Worm (Caenorhabditis elegans) whole organism, L3 larva: ENCODE results near the gene F37A8.5.
A peak's percentile ranks its signal among the peaks of the same experiment; 100 is the strongest.

Source experiments
- R02D3.7 ChIP-seq: fragments of 150-350 bp; optimal IDR thresholded peaks from 2 replicates; lab custom pipeline; 2014; ENCODE audit warnings: missing biosample characterization, missing genetic modification characterization
- ZK546.5 ChIP-seq: sonication (generic microtip); optimal IDR thresholded peaks from 2 replicates; lab custom pipeline; 2017; ENCODE audit warnings: missing biosample characterization, missing genetic modification characterization
- ama-1 ChIP-seq: fragments of 150-350 bp; optimal IDR thresholded peaks from 2 replicates; lab custom pipeline; 2018
- ceh-16 ChIP-seq: sonication (generic microtip); optimal IDR thresholded peaks from 2 replicates; lab custom pipeline; 2017; ENCODE audit warnings: missing biosample characterization, missing genetic modification characterization
- ceh-28 ChIP-seq: fragments of 150-350 bp; optimal IDR thresholded peaks from 2 replicates; lab custom pipeline; 2014; ENCODE audit warnings: missing biosample characterization, missing genetic modification reagents, missing genetic modification characterization
- ceh-9 ChIP-seq: sonication (generic microtip); optimal IDR thresholded peaks from 2 replicates; lab custom pipeline; 2018; ENCODE audit warnings: missing biosample characterization, missing genetic modification characterization
- egl-27 ChIP-seq: sonication (generic microtip); optimal IDR thresholded peaks from 4 replicates; lab custom pipeline; 2017; ENCODE audit warnings: missing biosample characterization, missing genetic modification reagents, missing genetic modification characterization
- elt-2 ChIP-seq: sonication (generic microtip); optimal IDR thresholded peaks from 2 replicates; lab custom pipeline; 2016; ENCODE audit warnings: missing genetic modification reagents, mild to moderate bottlenecking, missing genetic modification characterization, missing compliant biosample characterization
- elt-3 ChIP-seq, 3 experiments: fragments of 150-350 bp in 1 of 3; sonication (generic microtip) in 2 of 3; optimal IDR thresholded peaks; 2 replicates in 2 of 3; 4 replicates in 1 of 3; lab custom pipeline; 2014 to 2017; ENCODE audit warnings: missing biosample characterization in 3 of 3, missing genetic modification characterization in 3 of 3
- eor-1 ChIP-seq, 2 experiments: fragments of 150-350 bp; optimal IDR thresholded peaks; 2 replicates each; lab custom pipeline; 2014 to 2018; ENCODE audit warnings: missing biosample characterization in 2 of 2, missing genetic modification characterization in 2 of 2
- fkh-10 ChIP-seq: sonication (generic microtip); optimal IDR thresholded peaks from 2 replicates; lab custom pipeline; 2017; ENCODE audit warnings: missing biosample characterization, missing genetic modification reagents, missing genetic modification characterization
- fkh-2 ChIP-seq: fragments of 150-350 bp; optimal IDR thresholded peaks from 2 replicates; lab custom pipeline; 2014; ENCODE audit warnings: missing biosample characterization, missing genetic modification reagents, missing genetic modification characterization
- fos-1 ChIP-seq: fragments of 150-350 bp; optimal IDR thresholded peaks from 2 replicates; lab custom pipeline; 2014; ENCODE audit warnings: missing biosample characterization, missing genetic modification characterization
- hmg-11 ChIP-seq: sonication (generic microtip); optimal IDR thresholded peaks from 2 replicates; lab custom pipeline; 2016; ENCODE audit warnings: missing genetic modification characterization, missing compliant biosample characterization
- lin-15B ChIP-seq: fragments of 150-350 bp; optimal IDR thresholded peaks from 2 replicates; lab custom pipeline; 2014; ENCODE audit warnings: missing biosample characterization, missing genetic modification characterization
- lin-39 ChIP-seq: fragments of 150-350 bp; optimal IDR thresholded peaks from 2 replicates; lab custom pipeline; 2018; ENCODE audit warnings: missing biosample characterization, missing genetic modification reagents, missing genetic modification characterization
- lsy-12 ChIP-seq: sonication (generic microtip); optimal IDR thresholded peaks from 2 replicates; lab custom pipeline; 2016; ENCODE audit warnings: mild to moderate bottlenecking, missing genetic modification characterization, missing compliant biosample characterization
- mdl-1 ChIP-seq: fragments of 150-350 bp; optimal IDR thresholded peaks from 2 replicates; lab custom pipeline; 2014; ENCODE audit warnings: missing biosample characterization, missing genetic modification characterization
- mml-1 ChIP-seq: fragments of 150-350 bp; sonication (generic microtip); optimal IDR thresholded peaks from 3 replicates; lab custom pipeline; 2014; ENCODE audit warnings: missing biosample characterization, missing genetic modification characterization
- nfya-1 ChIP-seq: sonication (generic microtip); optimal IDR thresholded peaks from 2 replicates; lab custom pipeline; 2017; ENCODE audit warnings: missing genetic modification characterization, mild to moderate bottlenecking, missing compliant biosample characterization, antibody characterized with exemption, moderate library complexity; ENCODE audit not compliant: insufficient read depth
- nhr-11 ChIP-seq: fragments of 150-350 bp; optimal IDR thresholded peaks from 2 replicates; lab custom pipeline; 2014; ENCODE audit warnings: missing biosample characterization, missing genetic modification characterization
- nhr-12 ChIP-seq: fragments of 150-350 bp; optimal IDR thresholded peaks from 2 replicates; lab custom pipeline; 2014; ENCODE audit warnings: missing biosample characterization, missing genetic modification characterization
- nhr-23 ChIP-seq: fragments of 150-350 bp; optimal IDR thresholded peaks from 2 replicates; lab custom pipeline; 2014; ENCODE audit warnings: missing biosample characterization, missing genetic modification reagents, missing genetic modification characterization
- nhr-237 ChIP-seq: fragments of 150-350 bp; optimal IDR thresholded peaks from 2 replicates; lab custom pipeline; 2014; ENCODE audit warnings: missing biosample characterization, missing genetic modification characterization
- nhr-25 ChIP-seq: sonication (generic microtip); optimal IDR thresholded peaks from 2 replicates; lab custom pipeline; 2017; ENCODE audit warnings: missing biosample characterization, missing genetic modification characterization
- nhr-28 ChIP-seq: fragments of 150-350 bp; optimal IDR thresholded peaks from 2 replicates; lab custom pipeline; 2014; ENCODE audit warnings: missing biosample characterization, missing genetic modification characterization
- nhr-43 ChIP-seq: sonication (generic microtip); optimal IDR thresholded peaks from 2 replicates; lab custom pipeline; 2016; ENCODE audit warnings: mild to moderate bottlenecking, missing genetic modification characterization, missing compliant biosample characterization; ENCODE audit not compliant: poor library complexity, severe bottlenecking
- nhr-77 ChIP-seq: fragments of 150-350 bp; optimal IDR thresholded peaks from 2 replicates; lab custom pipeline; 2014; ENCODE audit warnings: missing biosample characterization, missing genetic modification characterization
- pha-4 ChIP-seq: fragments of 150-350 bp; optimal IDR thresholded peaks from 2 replicates; lab custom pipeline; 2014; ENCODE audit warnings: missing biosample characterization, missing genetic modification reagents, missing genetic modification characterization
- pqm-1 ChIP-seq: fragments of 150-350 bp; optimal IDR thresholded peaks from 2 replicates; lab custom pipeline; 2017; ENCODE audit warnings: missing biosample characterization, missing genetic modification characterization, inconsistent platforms
- sea-2 ChIP-seq: fragments of 150-350 bp; sonication (generic microtip); optimal IDR thresholded peaks from 4 replicates; lab custom pipeline; 2014; ENCODE audit warnings: missing biosample characterization, missing genetic modification reagents, missing genetic modification characterization
- skn-1 ChIP-seq: fragments of 150-350 bp; optimal IDR thresholded peaks from 2 replicates; lab custom pipeline; 2014; ENCODE audit warnings: missing biosample characterization, missing genetic modification characterization
- snpc-4 ChIP-seq: fragments of 150-350 bp; optimal IDR thresholded peaks from 2 replicates; lab custom pipeline; 2014; ENCODE audit warnings: missing biosample characterization, missing genetic modification characterization
- tbx-2 ChIP-seq: sonication (generic microtip); optimal IDR thresholded peaks from 2 replicates; lab custom pipeline; 2016; ENCODE audit warnings: mild to moderate bottlenecking, missing genetic modification characterization, missing compliant biosample characterization
- zag-1 ChIP-seq: fragments of 150-350 bp; optimal IDR thresholded peaks from 2 replicates; lab custom pipeline; 2014; ENCODE audit warnings: missing biosample characterization, missing genetic modification characterization
- ztf-4 ChIP-seq: fragments of 150-350 bp; optimal IDR thresholded peaks from 2 replicates; lab custom pipeline; 2014; ENCODE audit warnings: missing biosample characterization, missing genetic modification characterization

The F37A8.5 gene

DNA sequence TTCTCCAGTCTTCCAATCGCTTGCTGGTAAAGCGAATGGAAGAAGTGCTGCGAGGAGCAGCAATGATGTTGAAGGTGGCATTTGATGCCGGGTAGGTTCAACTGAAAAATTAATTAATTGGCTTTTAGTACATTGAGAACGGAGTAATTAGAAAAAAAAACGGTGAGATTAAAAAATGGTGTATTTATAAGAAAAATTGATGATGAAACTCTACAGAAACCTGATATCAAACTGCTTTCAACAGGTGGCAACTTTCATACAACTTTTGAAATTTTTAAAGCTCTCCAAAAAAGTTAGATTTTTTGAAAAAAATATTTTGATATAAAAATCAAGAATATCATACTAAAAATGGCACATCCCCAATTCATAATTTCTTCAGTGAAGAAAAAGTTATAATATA lies 42.4 kb upstream of the F37A8.5 start, which contains the start of gene pat-3:
Gene pat-3, minus strand, starts transcription at position 101 of the 400 bp plus-strand sequence.
- TF ChIP-seq egl-27 (no peak), nhr-77 (tag; lab: Kevin White, UChicago) (no peak), ceh-28 (tag; lab: Kevin White, UChicago) (no peak), sea-2 (GFP tag; lab: Kevin White, UChicago) (no peak), R02D3.7 (tag; lab: Kevin White, UChicago) (no peak), ZK546.5 (tag; lab: Kevin White, UChicago) (no peak), nhr-28 (tag; lab: Kevin White, UChicago) (no peak), elt-2 (tag; lab: Kevin White, UChicago) (no peak), nhr-237 (tag; lab: Kevin White, UChicago) (no peak), ceh-9 (tag; lab: Kevin White, UChicago) (no peak), ceh-16 (tag; lab: Kevin White, UChicago) (no peak), pqm-1 (tag; lab: Kevin White, UChicago) (no peak), fkh-10 (GFP tag; lab: Kevin White, UChicago) (no peak)

DNA sequence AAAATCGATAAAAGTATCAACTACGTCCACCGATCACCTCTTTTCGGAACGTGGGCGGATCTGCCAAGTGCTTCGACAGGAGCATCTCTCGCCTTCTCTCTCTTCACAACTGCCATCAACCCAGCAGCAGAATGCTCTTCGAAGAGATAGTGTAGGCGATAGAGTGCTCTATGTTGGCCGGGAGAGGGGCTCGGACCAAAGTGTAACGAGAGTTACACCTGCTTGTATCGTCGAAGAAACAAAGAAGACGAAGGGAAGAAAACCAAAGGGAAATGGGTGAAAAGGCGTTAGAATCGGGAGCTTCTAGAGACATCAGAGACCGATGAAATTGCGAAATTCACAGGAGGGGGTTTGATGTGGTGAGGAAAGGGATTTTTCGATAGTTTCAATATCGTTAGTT lies 41.6 kb upstream of the F37A8.5 start:
- TF ChIP-seq pqm-1 (tag; lab: Kevin White, UChicago) (no peak), lin-39 (tag; lab: Kevin White, UChicago) (peak; percentile 3)

DNA sequence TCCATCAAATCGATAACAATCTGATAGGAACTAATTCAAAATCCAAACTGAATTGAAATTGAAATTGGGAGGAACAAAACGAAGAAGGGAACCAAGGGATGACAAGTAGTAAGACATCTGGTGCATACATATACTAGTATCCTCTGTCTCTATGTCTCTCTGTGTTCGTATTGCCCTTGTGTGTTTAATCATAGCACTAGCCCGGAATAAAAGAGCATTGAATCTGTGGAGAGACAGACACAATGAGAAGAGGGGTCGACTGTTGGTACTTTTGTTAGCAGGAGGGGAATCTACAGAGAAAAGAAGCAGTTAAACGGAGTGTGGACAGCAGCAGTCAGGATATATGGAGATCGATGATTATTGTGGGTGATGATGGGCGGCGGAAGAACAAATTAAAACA lies 40.7 kb upstream of the F37A8.5 start:
- TF ChIP-seq hmg-11 (tag; lab: Kevin White, UChicago) = peak; percentile 20
- TF ChIP-seq nhr-11 (tag; lab: Kevin White, UChicago) = no peak
- TF ChIP-seq, all 47 proteins: peak for 1

DNA sequence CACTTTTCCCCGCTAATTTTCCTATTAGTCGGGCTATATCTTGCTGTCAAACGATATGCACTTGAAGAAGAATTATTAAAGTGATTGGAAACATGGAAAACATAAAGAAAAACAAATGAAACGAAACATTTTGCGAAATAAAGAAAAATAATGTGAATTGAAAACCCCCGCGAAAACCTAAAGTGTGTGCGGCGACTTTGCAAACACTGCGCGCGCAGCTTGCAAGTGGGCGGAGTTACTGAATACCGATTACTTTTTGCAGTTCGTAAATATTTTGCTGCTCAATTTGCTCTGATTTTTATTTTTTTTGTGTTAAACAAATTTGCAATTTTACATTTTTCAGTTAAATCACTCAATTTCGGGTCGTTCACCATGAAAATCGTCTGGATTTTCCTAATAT lies 39.8 kb upstream of the F37A8.5 start, which contains the start of gene ccdc-47:
Gene ccdc-47, plus strand, starts transcription at position 344 of the 400 bp plus-strand sequence.
- TF ChIP-seq fkh-2 (tag; lab: Kevin White, UChicago) = no peak
- TF ChIP-seq R02D3.7 (tag; lab: Kevin White, UChicago) = peak; percentile 13
- peak; percentile 61 for TF ChIP-seq lin-39 (tag; lab: Kevin White, UChicago)
- peak; percentile 30 for TF ChIP-seq lin-15B (tag; lab: Kevin White, UChicago)
- TF ChIP-seq pha-4 (tag; lab: Kevin White, UChicago) = peak; percentile 86
- TF ChIP-seq elt-2 (tag; lab: Kevin White, UChicago) = peak; percentile 37
- TF ChIP-seq lsy-12 (tag; lab: Kevin White, UChicago) = no peak
- TF ChIP-seq hmg-11 (tag; lab: Kevin White, UChicago) = peak; percentile 83
- peak; percentile 26 for TF ChIP-seq skn-1 (tag; lab: Kevin White, UChicago)
- TF ChIP-seq ceh-16 (tag; lab: Kevin White, UChicago) = no peak
- TF ChIP-seq snpc-4 = peak; percentile 64
- peak; percentile 74 for TF ChIP-seq nfya-1 (tag; lab: Kevin White, UChicago)
- TF ChIP-seq nhr-23 (tag; lab: Kevin White, UChicago) = peak; percentile 28
- no peak for TF ChIP-seq fos-1
- TF ChIP-seq ceh-9 (tag; lab: Kevin White, UChicago) = no peak
- peak; percentile 22 for TF ChIP-seq nhr-25 (tag; lab: Kevin White, UChicago)
- TF ChIP-seq nhr-43 (tag; lab: Kevin White, UChicago) = peak; percentile 50
- no peak for TF ChIP-seq ama-1 (lab: Kevin White, UChicago)
- TF ChIP-seq nhr-77 (tag; lab: Kevin White, UChicago) = no peak

DNA sequence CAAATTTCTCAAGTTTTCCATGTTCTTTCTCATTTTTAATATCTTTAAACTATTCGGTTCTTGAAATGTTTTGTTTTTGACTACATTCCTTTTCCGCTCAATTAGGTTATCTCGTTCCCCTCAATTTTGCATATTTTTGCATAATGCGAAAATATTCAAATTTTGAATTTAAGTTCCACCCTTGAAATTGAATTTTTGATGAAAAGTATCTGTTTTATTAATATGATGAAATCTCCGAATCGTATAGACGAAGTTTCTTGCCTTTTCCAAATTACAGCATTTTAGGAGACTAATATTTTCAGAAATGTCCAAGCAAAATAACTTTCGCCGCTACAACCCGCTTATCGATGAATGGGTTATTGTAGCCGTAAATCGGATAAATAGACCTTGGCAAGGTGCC lies 37.9 kb upstream of the F37A8.5 start, which contains the start of gene ZK1058.3:
Gene ZK1058.3, plus strand, starts transcription at position 301 of the 400 bp plus-strand sequence.
- TF ChIP-seq nhr-11 (tag; lab: Kevin White, UChicago) (no peak), nhr-77 (tag; lab: Kevin White, UChicago) (no peak), nhr-25 (tag; lab: Kevin White, UChicago) (no peak), elt-3 (tag; optimal IDR thresholded peaks at IDR 0.05; lab: Kevin White, UChicago) (no peak), tbx-2 (tag; lab: Kevin White, UChicago) (no peak), nhr-12 (tag; lab: Kevin White, UChicago) (no peak), zag-1 (tag; lab: Kevin White, UChicago) (no peak), mml-1 (tag; lab: Kevin White, UChicago) (no peak), ceh-9 (tag; lab: Kevin White, UChicago) (no peak), ztf-4 (no peak), eor-1 (tag; optimal IDR thresholded peaks at IDR 0.05; lab: Kevin White, UChicago) (no peak), R02D3.7 (tag; lab: Kevin White, UChicago) (no peak), nhr-28 (tag; lab: Kevin White, UChicago) (no peak), mdl-1 (tag; lab: Kevin White, UChicago) (no peak), lsy-12 (tag; lab: Kevin White, UChicago) (no peak), ZK546.5 (tag; lab: Kevin White, UChicago) (no peak)
